Fruit fly (Drosophila melanogaster) whole organism, prepupa: Measurements from ENCODE around the gene Atf3.
A peak's percentile ranks its signal among the peaks of the same experiment; 100 is the strongest.

Source experiments
- CG11294 ChIP-seq: fragments of 200-800 bp; sonication (Bioruptor generic); IDR thresholded peaks from 2 replicates; pipeline ENCODE4 v1.3.6; 2022; ENCODE audit warnings: missing biosample characterization, missing genetic modification characterization
- CG11762 ChIP-seq: fragments of 200-800 bp; sonication (Bioruptor generic); optimal IDR thresholded peaks from 3 replicates; lab custom pipeline; 2016; ENCODE audit warnings: missing biosample characterization, missing genetic modification characterization; ENCODE audit not compliant: insufficient read depth
- CG15336 ChIP-seq: fragments of 200-800 bp; sonication (Bioruptor generic); IDR thresholded peaks from 2 replicates; pipeline ENCODE4 v1.3.6; 2022; ENCODE audit warnings: missing biosample characterization, missing genetic modification characterization
- CG16779 ChIP-seq: fragments of 200-800 bp; sonication (Bioruptor generic); optimal IDR thresholded peaks from 3 replicates; lab custom pipeline; 2017; ENCODE audit warnings: missing biosample characterization, mild to moderate bottlenecking, missing genetic modification characterization
- CG3032 ChIP-seq: fragments of 200-800 bp; optimal IDR thresholded peaks from 2 replicates; lab custom pipeline; 2019; ENCODE audit warnings: missing biosample characterization, mild to moderate bottlenecking, missing genetic modification characterization, moderate library complexity
- CG31627 ChIP-seq: fragments of 200-800 bp; sonication (Bioruptor generic); optimal IDR thresholded peaks from 3 replicates; lab custom pipeline; 2016; ENCODE audit warnings: missing biosample characterization, missing genetic modification characterization
- CG34406 ChIP-seq: fragments of 200-800 bp; sonication (Bioruptor generic); optimal IDR thresholded peaks from 3 replicates; lab custom pipeline; 2016; ENCODE audit warnings: missing biosample characterization, missing genetic modification characterization
- CG3919 ChIP-seq: fragments of 200-800 bp; sonication (Bioruptor generic); optimal IDR thresholded peaks from 3 replicates; lab custom pipeline; 2016; ENCODE audit warnings: missing biosample characterization, missing genetic modification characterization
- CG6792 ChIP-seq: fragments of 200-800 bp; sonication (Bioruptor generic); optimal IDR thresholded peaks from 3 replicates; lab custom pipeline; 2016; ENCODE audit warnings: missing biosample characterization, missing genetic modification characterization
- CG7368 ChIP-seq: fragments of 200-800 bp; sonication (Bioruptor generic); optimal IDR thresholded peaks from 3 replicates; lab custom pipeline; 2016; ENCODE audit warnings: missing biosample characterization, missing genetic modification characterization
- CG8119 ChIP-seq: fragments of 200-800 bp; sonication (Bioruptor generic); IDR thresholded peaks from 3 replicates; pipeline ENCODE4 v1.3.6; 2022; ENCODE audit warnings: missing biosample characterization, missing genetic modification characterization
- CG8319 ChIP-seq: fragments of 200-800 bp; sonication (Bioruptor generic); optimal IDR thresholded peaks from 3 replicates; lab custom pipeline; 2016; ENCODE audit warnings: missing biosample characterization, missing genetic modification characterization
- CG8632 ChIP-seq: fragments of 200-800 bp; sonication (Bioruptor generic); optimal IDR thresholded peaks from 3 replicates; lab custom pipeline; 2016; ENCODE audit warnings: missing biosample characterization, missing genetic modification characterization
- Eip75B ChIP-seq: fragments of 200-800 bp; sonication (Bioruptor generic); optimal IDR thresholded peaks from 3 replicates; lab custom pipeline; 2016; ENCODE audit warnings: missing biosample characterization, missing genetic modification characterization
- Eip78C ChIP-seq: fragments of 200-800 bp; sonication (Bioruptor generic); peaks from one replicate; lab custom pipeline; 2016; ENCODE audit warnings: missing biosample characterization, missing genetic modification characterization
- Eip93F ChIP-seq: fragments of 200-800 bp; sonication (Bioruptor generic); optimal IDR thresholded peaks from 2 replicates; lab custom pipeline; 2016; ENCODE audit warnings: missing biosample characterization, mild to moderate bottlenecking, missing genetic modification characterization
- Ets96B ChIP-seq: fragments of 200-800 bp; optimal IDR thresholded peaks from 2 replicates; lab custom pipeline; 2019; ENCODE audit warnings: missing biosample characterization, mild to moderate bottlenecking, missing genetic modification characterization, moderate library complexity
- Gug ChIP-seq: fragments of 200-800 bp; sonication (Bioruptor generic); IDR thresholded peaks from 2 replicates; pipeline ENCODE4 v1.3.6; 2022; ENCODE audit warnings: missing biosample characterization, missing genetic modification characterization
- Hr38 ChIP-seq: sonication (Bioruptor generic); optimal IDR thresholded peaks from 2 replicates; lab custom pipeline; 2016; ENCODE audit warnings: missing biosample characterization, missing genetic modification characterization
- Hr4 ChIP-seq: fragments of 200-800 bp; sonication (Bioruptor generic); optimal IDR thresholded peaks from 3 replicates; lab custom pipeline; 2016; ENCODE audit warnings: missing biosample characterization, missing genetic modification characterization
- OdsH ChIP-seq: fragments of 200-800 bp; sonication (Bioruptor generic); optimal IDR thresholded peaks from 3 replicates; lab custom pipeline; 2016; ENCODE audit warnings: missing biosample characterization, missing genetic modification characterization
- Smox ChIP-seq: fragments of 200-800 bp; sonication (Bioruptor generic); optimal IDR thresholded peaks from 3 replicates; lab custom pipeline; 2016; ENCODE audit warnings: missing biosample characterization, missing genetic modification characterization
- Sox14 ChIP-seq: fragments of 200-800 bp; sonication (Bioruptor generic); optimal IDR thresholded peaks from 3 replicates; lab custom pipeline; 2016; ENCODE audit warnings: missing biosample characterization, missing genetic modification characterization
- Sox15 ChIP-seq: fragments of 200-800 bp; sonication (Bioruptor generic); optimal IDR thresholded peaks from 3 replicates; lab custom pipeline; 2016; ENCODE audit warnings: missing biosample characterization, missing genetic modification characterization
- acj6 ChIP-seq: fragments of 200-800 bp; sonication (Bioruptor generic); optimal IDR thresholded peaks from 3 replicates; lab custom pipeline; 2016; ENCODE audit warnings: missing biosample characterization, missing genetic modification characterization
- cyc ChIP-seq: fragments of 200-800 bp; sonication (Bioruptor generic); optimal IDR thresholded peaks from 3 replicates; lab custom pipeline; 2016; ENCODE audit warnings: missing biosample characterization, missing genetic modification characterization
- dac ChIP-seq: fragments of 200-800 bp; sonication (Bioruptor generic); optimal IDR thresholded peaks from 2 replicates; lab custom pipeline; 2017; ENCODE audit warnings: missing biosample characterization, mild to moderate bottlenecking, missing genetic modification characterization
- dsx ChIP-seq: fragments of 200-800 bp; optimal IDR thresholded peaks from 3 replicates; lab custom pipeline; 2019; ENCODE audit warnings: missing biosample characterization, mild to moderate bottlenecking, missing genetic modification characterization, moderate library complexity; ENCODE audit not compliant: poor library complexity, severe bottlenecking
- eg ChIP-seq: fragments of 200-800 bp; sonication (Bioruptor generic); IDR thresholded peaks from 3 replicates; pipeline ENCODE4 v1.3.6; 2022; ENCODE audit warnings: missing biosample characterization, missing genetic modification characterization
- esn ChIP-seq: fragments of 200-800 bp; sonication (Bioruptor generic); optimal IDR thresholded peaks from 2 replicates; lab custom pipeline; 2016; ENCODE audit warnings: missing biosample characterization, mild to moderate bottlenecking, missing genetic modification characterization, moderate library complexity
- fd59A ChIP-seq: fragments of 200-800 bp; sonication (Bioruptor generic); optimal IDR thresholded peaks from 2 replicates; lab custom pipeline; 2017; ENCODE audit warnings: missing biosample characterization, mild to moderate bottlenecking, missing genetic modification characterization, missing genetic modification reagents
- lz ChIP-seq: fragments of 200-800 bp; sonication (Bioruptor generic); optimal IDR thresholded peaks from 3 replicates; lab custom pipeline; 2016; ENCODE audit warnings: missing biosample characterization, missing genetic modification characterization
- net ChIP-seq: fragments of 200-800 bp; sonication (Bioruptor generic); optimal IDR thresholded peaks from 3 replicates; lab custom pipeline; 2016; ENCODE audit warnings: missing biosample characterization, missing genetic modification characterization
- pdm3 ChIP-seq: fragments of 200-800 bp; sonication (Bioruptor generic); optimal IDR thresholded peaks from 3 replicates; lab custom pipeline; 2016; ENCODE audit warnings: missing biosample characterization, missing genetic modification characterization
- salr ChIP-seq, 2 experiments: fragments of 200-800 bp; sonication (Bioruptor generic); optimal IDR thresholded peaks; 3 replicates each; lab custom pipeline; 2016 to 2018; ENCODE audit warnings: missing biosample characterization in 2 of 2, missing genetic modification characterization in 2 of 2, mild to moderate bottlenecking in 1 of 2
- ss ChIP-seq, 2 experiments: fragments of 200-800 bp; sonication (Bioruptor generic); optimal IDR thresholded peaks; 2 replicates in 1 of 2; 3 replicates in 1 of 2; lab custom pipeline; 2017 to 2018; ENCODE audit warnings: mild to moderate bottlenecking in 2 of 2, missing biosample characterization in 2 of 2, missing genetic modification characterization in 2 of 2, moderate library complexity in 1 of 2
- topi ChIP-seq: fragments of 200-800 bp; sonication (Bioruptor generic); optimal IDR thresholded peaks from 3 replicates; lab custom pipeline; 2016; ENCODE audit warnings: missing biosample characterization, missing genetic modification characterization

The Atf3 gene

DNA sequence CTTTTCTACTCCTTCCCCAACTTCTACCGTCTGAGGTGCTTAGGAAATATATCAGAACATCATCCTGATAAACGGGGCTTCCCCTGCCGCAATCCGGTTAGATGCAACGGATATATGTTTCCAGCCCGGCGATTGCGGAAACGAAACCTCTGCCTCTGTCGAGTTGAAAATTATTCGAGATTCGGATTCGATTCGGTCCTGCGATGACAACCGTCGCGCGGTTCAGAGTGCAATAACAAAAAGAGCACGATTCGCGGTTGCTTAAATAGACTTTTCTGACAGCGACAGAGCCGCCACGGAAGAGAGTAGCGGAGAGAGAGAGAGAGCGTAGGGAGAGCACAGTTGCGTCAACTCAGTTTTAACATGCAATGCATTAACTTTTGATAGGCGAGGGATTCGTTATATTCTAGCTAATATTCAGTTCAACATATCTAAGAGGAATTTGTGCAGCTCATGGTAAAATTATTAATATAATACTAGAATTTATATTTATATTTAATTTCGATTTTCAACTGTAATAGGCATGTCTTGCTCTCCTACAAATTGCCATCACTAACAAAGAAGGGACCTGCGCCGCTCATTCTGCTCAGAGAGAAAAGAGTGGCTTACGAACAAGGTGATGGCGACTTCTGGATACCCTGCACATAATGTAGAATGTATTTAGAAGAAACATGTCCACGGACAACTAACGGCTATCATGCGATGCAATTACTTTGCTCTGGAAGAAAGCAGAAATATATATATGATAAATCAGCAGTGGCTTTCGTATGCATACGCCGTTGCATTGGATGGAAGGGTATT, 40.1 kb downstream of the Atf3 start (continued):
- TF ChIP-seq dsx (GFP tag; lab: Kevin White, UChicago), result peak; percentile 87
- TF ChIP-seq ss (GFP tag; optimal IDR thresholded peaks at IDR 0.05; lab: Kevin White, UChicago), result peak; percentile 78 to 88
- TF ChIP-seq Ets96B (tag; lab: Kevin White, UChicago), result peak; percentile 81
- TF ChIP-seq CG3919 (GFP tag; lab: Kevin White, UChicago), result peak; percentile 80
- peak; percentile 83 for TF ChIP-seq eg
- peak; percentile 79 for TF ChIP-seq cyc
- TF ChIP-seq CG11294 (GFP tag; lab: Robert Waterston, UW), result peak; percentile 79; the same call in 1 of the 2 replicates
- peak; percentile 77 for TF ChIP-seq fd59A (GFP tag; lab: Kevin White, UChicago)
- peak; percentile 85 for TF ChIP-seq CG8119 (GFP tag; lab: Robert Waterston, UW)
- TF ChIP-seq CG3032, result peak; percentile 83
- peak; percentile 67 for TF ChIP-seq acj6
- TF ChIP-seq Sox14 (GFP tag; lab: Kevin White, UChicago), result peak; percentile 92
- no peak for TF ChIP-seq Eip93F (GFP tag; lab: Kevin White, UChicago)
- peak; percentile 86 for TF ChIP-seq Eip75B (GFP tag; lab: Kevin White, UChicago)
- peak; percentile 49 for TF ChIP-seq CG8319 (GFP tag; lab: Kevin White, UChicago)
- TF ChIP-seq dac, result peak; percentile 77
- peak; percentile 52 for TF ChIP-seq Sox15 (GFP tag; lab: Kevin White, UChicago)
- TF ChIP-seq lz (GFP tag; lab: Kevin White, UChicago), result peak; percentile 91
- TF ChIP-seq Hr38 (GFP tag; lab: Kevin White, UChicago), result no peak
- peak; percentile 71 for TF ChIP-seq CG6792 (GFP tag; lab: Kevin White, UChicago)
- TF ChIP-seq Hr4 (GFP tag; lab: Kevin White, UChicago), result peak; percentile 86
- peak; percentile 84 for TF ChIP-seq CG31627
- TF ChIP-seq Gug (GFP tag; lab: Robert Waterston, UW), result peak; percentile 74
- peak; percentile 60 to 84 for TF ChIP-seq salr (GFP tag; optimal IDR thresholded peaks at IDR 0.05; lab: Kevin White, UChicago)
- peak; percentile 66 for TF ChIP-seq CG7368 (GFP tag; lab: Kevin White, UChicago)
- TF ChIP-seq net, result peak; percentile 63
- TF ChIP-seq CG15336 (GFP tag; lab: Robert Waterston, UW), result peak; percentile 80
- TF ChIP-seq Eip78C (GFP tag; lab: Kevin White, UChicago), result peak; percentile 93
- TF ChIP-seq CG16779 (tag; lab: Kevin White, UChicago), result peak; percentile 67
- peak; percentile 49 for TF ChIP-seq CG11762 (GFP tag; lab: Kevin White, UChicago)
- TF ChIP-seq topi (GFP tag; lab: Kevin White, UChicago), result peak; percentile 92
- peak; percentile 86 for TF ChIP-seq CG8632
- peak; percentile 81 for TF ChIP-seq CG34406 (GFP tag; lab: Kevin White, UChicago)
- peak; percentile 79 for TF ChIP-seq OdsH (GFP tag; lab: Kevin White, UChicago)
- TF ChIP-seq pdm3, result peak; percentile 84
- peak; percentile 82 for TF ChIP-seq Smox (GFP tag; lab: Kevin White, UChicago)

DNA sequence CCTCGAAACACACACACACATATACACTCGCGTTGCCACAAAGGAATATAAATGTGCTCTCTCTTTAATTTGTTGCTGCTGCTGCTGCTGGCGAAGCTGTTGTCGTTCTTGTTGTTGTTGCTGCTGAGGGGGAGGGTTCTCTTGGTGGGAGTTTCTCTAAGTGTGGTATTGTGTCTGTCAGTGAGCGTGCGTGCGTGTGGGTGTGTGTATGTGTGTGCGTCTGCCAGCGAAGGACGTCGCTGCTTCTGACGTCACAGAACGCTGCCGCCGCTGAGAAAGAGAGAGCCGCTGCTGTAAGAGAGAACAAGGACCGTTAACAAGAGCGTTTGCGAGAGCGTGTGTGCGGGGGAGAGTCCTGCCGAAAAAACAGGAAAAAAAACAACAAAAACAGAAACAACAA, 41.1 kb downstream of the Atf3 start:
- TF ChIP-seq dsx (GFP tag; lab: Kevin White, UChicago) (peak; percentile 80), Sox14 (GFP tag; lab: Kevin White, UChicago) (peak; percentile 34), esn (GFP tag; lab: Kevin White, UChicago) (no peak)
